Worm (Caenorhabditis elegans): ENCODE results near the gene Y110A2AL.3.

Gene Y110A2AL.3

ce11 chrII:2861385-2862099 is 5.3 kb upstream of the Y110A2AL.3 start (continued):
- TF ChIP-seq lsy-27 (tag; optimal IDR thresholded peaks at IDR 0.05; ENCODE audit: borderline replicate concordance, insufficient read depth), result no peak
- TF ChIP-seq ceh-100 (GFP tag; IDR thresholded peaks at IDR 0.05), result no peak
- TF ChIP-seq attf-5 (GFP tag; optimal IDR thresholded peaks at IDR 0.05), result no peak
- TF ChIP-seq ama-1 (optimal IDR thresholded peaks at IDR 0.05), result no peak
- peak in 1 of 2 experiments; percentile 7 for TF ChIP-seq ama-1 (GFP tag; optimal IDR thresholded peaks at IDR 0.05)
- peak; percentile 18 for TF ChIP-seq madf-10 (tag; optimal IDR thresholded peaks at IDR 0.05)
- TF ChIP-seq B0336.3 (GFP tag; IDR thresholded peaks at IDR 0.05), result peak; percentile 56; the same call in 1 of the 2 replicates
- 0 out of 2 replicates have a peak, but pooled peaks have one; percentile 17 for TF ChIP-seq F33H1.4 (GFP tag; IDR thresholded peaks at IDR 0.05)
- no peak for TF ChIP-seq T26A5.8 (tag; optimal IDR thresholded peaks at IDR 0.05)
- peak; percentile 63 for TF ChIP-seq rpc-1 (optimal IDR thresholded peaks at IDR 0.05)
- TF ChIP-seq rpc-1 (tag; optimal IDR thresholded peaks at IDR 0.05), result peak; percentile 78
- TF ChIP-seq atf-7 (tag; optimal IDR thresholded peaks at IDR 0.05), result no peak
- peak; percentile 48 for TF ChIP-seq F52B5.7 (tag; optimal IDR thresholded peaks at IDR 0.05)
- TF ChIP-seq xnd-1 (tag; optimal IDR thresholded peaks at IDR 0.05), result no peak
- TF ChIP-seq egl-44 (GFP tag; IDR thresholded peaks at IDR 0.05), result peak; percentile 83; the same call in 1 of the 2 replicates
- no peak for TF ChIP-seq tbx-9 (tag; optimal IDR thresholded peaks at IDR 0.05; ENCODE audit: borderline replicate concordance)
- peak; percentile 46; the same call in 1 of the 2 replicates for TF ChIP-seq ztf-25 (GFP tag; IDR thresholded peaks at IDR 0.05)
- no peak for TF ChIP-seq B0035.1 (tag; optimal IDR thresholded peaks at IDR 0.05)
- TF ChIP-seq zfh-2 (GFP tag; conservative IDR thresholded peaks at IDR 0.05), result peak; percentile 61
- TF ChIP-seq ztf-22 (GFP tag; optimal IDR thresholded peaks at IDR 0.05), result no peak
- no peak for TF ChIP-seq gei-17 (GFP tag; optimal IDR thresholded peaks at IDR 0.05)
- TF ChIP-seq rec-8 (tag; optimal IDR thresholded peaks at IDR 0.05), result no peak
- no peak for TF ChIP-seq bed-2 (GFP tag; IDR thresholded peaks at IDR 0.05)
- TF ChIP-seq ekl-4 (GFP tag; IDR thresholded peaks at IDR 0.05), result no peak
- no peak for TF ChIP-seq F57A8.1 (GFP tag; optimal IDR thresholded peaks at IDR 0.05)
- TF ChIP-seq F23B12.7 (tag; optimal IDR thresholded peaks at IDR 0.05; ENCODE audit: insufficient read depth), result peak; percentile 31
- TF ChIP-seq sea-2 (GFP tag; IDR thresholded peaks at IDR 0.05), result no peak
- peak; percentile 11 for TF ChIP-seq nhr-80 (tag; optimal IDR thresholded peaks at IDR 0.05)
- no peak for TF ChIP-seq nhr-120 (GFP tag; IDR thresholded peaks at IDR 0.05)
- TF ChIP-seq aptf-2 (GFP tag; conservative IDR thresholded peaks at IDR 0.05), result no peak
- TF ChIP-seq hlh-12 (tag; optimal IDR thresholded peaks at IDR 0.05), result no peak
- no peak for TF ChIP-seq repo-1 (tag; optimal IDR thresholded peaks at IDR 0.05)
- TF ChIP-seq F37B4.10 (GFP tag; IDR thresholded peaks at IDR 0.05), result no peak
- TF ChIP-seq hmg-20 (GFP tag; IDR thresholded peaks at IDR 0.05), result no peak
- TF ChIP-seq unc-62 (GFP tag; optimal IDR thresholded peaks at IDR 0.05), result no peak
- peak; percentile 39; the same call in 1 of the 2 replicates for TF ChIP-seq rcor-1 (GFP tag; IDR thresholded peaks at IDR 0.05)
- TF ChIP-seq aptf-3 (GFP tag; IDR thresholded peaks at IDR 0.05), result no peak
- peak; percentile 83 for TF ChIP-seq B0261.1 (tag; optimal IDR thresholded peaks at IDR 0.05)
- no peak for TF ChIP-seq ceh-79 (tag; optimal IDR thresholded peaks at IDR 0.05)
- TF ChIP-seq ztf-18 (tag; optimal IDR thresholded peaks at IDR 0.05), result peak; percentile 33
- TF ChIP-seq mcd-1 (GFP tag; IDR thresholded peaks at IDR 0.05), result peak; percentile 57
- peak; percentile 45 for TF ChIP-seq lsl-1 (GFP tag; optimal IDR thresholded peaks at IDR 0.05)
- TF ChIP-seq F39B2.1 (GFP tag; IDR thresholded peaks at IDR 0.05), result no peak
- TF ChIP-seq somi-1 (GFP tag; optimal IDR thresholded peaks at IDR 0.05), result no peak
- TF ChIP-seq ztf-28 (GFP tag; IDR thresholded peaks at IDR 0.05), result no peak
- no peak for TF ChIP-seq T07F8.4 (tag; optimal IDR thresholded peaks at IDR 0.05)
- TF ChIP-seq ztf-6 (GFP tag; IDR thresholded peaks at IDR 0.05), result no peak
- TF ChIP-seq lir-1 (GFP tag; conservative IDR thresholded peaks at IDR 0.05), result no peak
- TF ChIP-seq hmg-1.2 (GFP tag; IDR thresholded peaks at IDR 0.05), result peak; percentile 66
